Fruit fly (Drosophila melanogaster) whole organism, pupa: ENCODE results near the gene CG4733.

Source experiments
- CG12605 ChIP-seq: fragments of 200-800 bp; sonication (Bioruptor generic); IDR thresholded peaks from 2 replicates; pipeline ENCODE4 v1.3.6; 2022; ENCODE audit warnings: missing biosample characterization, missing genetic modification characterization
- CG15710 ChIP-seq: fragments of 200-800 bp; sonication (Bioruptor generic); optimal IDR thresholded peaks from 2 replicates; lab custom pipeline; 2018; ENCODE audit warnings: missing biosample characterization, mild to moderate bottlenecking, missing genetic modification characterization, moderate library complexity
- Ets98B ChIP-seq: fragments of 200-800 bp; sonication (Bioruptor generic); IDR thresholded peaks from 2 replicates; pipeline ENCODE4 v1.3.6; 2022; ENCODE audit warnings: missing biosample characterization, missing genetic modification characterization
- Pif1A ChIP-seq: fragments of 200-800 bp; sonication (Bioruptor generic); optimal IDR thresholded peaks from 3 replicates; lab custom pipeline; 2016; ENCODE audit warnings: missing biosample characterization, missing genetic modification characterization

- TF ChIP-seq Pif1A = no peak
- TF ChIP-seq Ets98B (GFP tag; lab: Robert Waterston, UW) = no peak
- TF ChIP-seq CG15710 (tag; lab: Kevin White, UChicago) = no peak
- no peak for TF ChIP-seq CG12605 (GFP tag; lab: Robert Waterston, UW)
These were observed 48.6 kb downstream of the CG4733 start for dm6 chr3R:19938941-19939587.
